Fruit fly (Drosophila melanogaster) whole organism, embryonic: ENCODE results near the gene fzy.

Source experiments
- CG10209 ChIP-seq: fragments of 200-800 bp; sonication (Bioruptor generic); optimal IDR thresholded peaks from 3 replicates; lab custom pipeline; 2017; ENCODE audit warnings: missing biosample characterization, mild to moderate bottlenecking, missing genetic modification characterization, missing genetic modification reagents
- CG10654 ChIP-seq: fragments of 200-800 bp; sonication (Bioruptor generic); optimal IDR thresholded peaks from 2 replicates; lab custom pipeline; 2016; ENCODE audit warnings: missing biosample characterization, missing genetic modification characterization
- CG10959 ChIP-seq: fragments of 200-800 bp; sonication (Bioruptor generic); IDR thresholded peaks from 2 replicates; pipeline ENCODE4 v1.3.6; 2022; ENCODE audit warnings: missing biosample characterization, missing genetic modification characterization
- CG1602 ChIP-seq: fragments of 200-800 bp; sonication (Bioruptor generic); optimal IDR thresholded peaks from 3 replicates; lab custom pipeline; 2016; ENCODE audit warnings: missing biosample characterization, missing genetic modification characterization
- CG17802 ChIP-seq: fragments of 200-800 bp; sonication (Bioruptor generic); optimal IDR thresholded peaks from 2 replicates; lab custom pipeline; 2018; ENCODE audit warnings: missing biosample characterization, mild to moderate bottlenecking, missing genetic modification characterization, moderate library complexity
- CG18262 ChIP-seq: fragments of 200-800 bp; optimal IDR thresholded peaks from 3 replicates; lab custom pipeline; 2019; ENCODE audit warnings: missing biosample characterization, mild to moderate bottlenecking, missing genetic modification characterization, moderate library complexity
- CG30020 ChIP-seq: fragments of 200-800 bp; optimal IDR thresholded peaks from 2 replicates; lab custom pipeline; 2019; ENCODE audit warnings: missing biosample characterization, mild to moderate bottlenecking, missing genetic modification characterization, moderate library complexity
- CG30403 ChIP-seq: fragments of 200-800 bp; sonication (Bioruptor generic); optimal IDR thresholded peaks from 3 replicates; lab custom pipeline; 2016; ENCODE audit warnings: missing biosample characterization, missing genetic modification characterization
- CG31388 ChIP-seq: fragments of 200-800 bp; sonication (Bioruptor generic); optimal IDR thresholded peaks from 2 replicates; lab custom pipeline; 2016; ENCODE audit warnings: missing biosample characterization, missing genetic modification characterization
- CG3163 ChIP-seq: fragments of 200-800 bp; sonication (Bioruptor generic); optimal IDR thresholded peaks from 3 replicates; lab custom pipeline; 2016; ENCODE audit warnings: missing biosample characterization, missing genetic modification characterization
- CG3726 ChIP-seq: fragments of 200-800 bp; sonication (Bioruptor generic); IDR thresholded peaks from 3 replicates; pipeline ENCODE4, ENCODE4 v1.3.6; 2022; ENCODE audit warnings: missing biosample characterization, missing genetic modification characterization
- CG6175 ChIP-seq: fragments of 200-800 bp; sonication (Bioruptor generic); IDR thresholded peaks from 3 replicates; pipeline ENCODE4 v1.3.6; 2022; ENCODE audit warnings: missing biosample characterization, missing genetic modification characterization
- CG6272 ChIP-seq: fragments of 200-800 bp; sonication (Bioruptor generic); IDR thresholded peaks from 2 replicates; pipeline ENCODE4 v1.3.6; 2022; ENCODE audit warnings: missing biosample characterization, missing genetic modification characterization
- CG6683 ChIP-seq: fragments of 200-800 bp; sonication (Bioruptor generic); optimal IDR thresholded peaks from 2 replicates; lab custom pipeline; 2017; ENCODE audit warnings: missing biosample characterization, mild to moderate bottlenecking, missing genetic modification characterization, missing genetic modification reagents
- CG7987 ChIP-seq: fragments of 200-800 bp; sonication (Bioruptor generic); optimal IDR thresholded peaks from 2 replicates; lab custom pipeline; 2018; ENCODE audit warnings: missing biosample characterization, mild to moderate bottlenecking, missing genetic modification characterization, moderate library complexity
- CG8089 ChIP-seq: fragments of 200-800 bp; sonication (Bioruptor generic); optimal IDR thresholded peaks from 3 replicates; lab custom pipeline; 2016; ENCODE audit warnings: missing biosample characterization, missing genetic modification characterization
- Dfd ChIP-seq, 2 experiments: fragments of >200 bp; optimal IDR thresholded peaks; 2 replicates each; lab custom pipeline; 2017; ENCODE audit warnings: missing biosample characterization in 2 of 2, missing genetic modification characterization in 2 of 2
- Ets65A ChIP-seq: fragments of 200-800 bp; sonication (Bioruptor generic); peaks from one replicate; lab custom pipeline; 2016; ENCODE audit warnings: missing biosample characterization, missing genetic modification characterization
- HLH54F ChIP-seq: fragments of 200-800 bp; sonication (Bioruptor generic); optimal IDR thresholded peaks from 3 replicates; lab custom pipeline; 2016; ENCODE audit warnings: missing biosample characterization, missing genetic modification characterization
- Hey ChIP-seq: fragments of 200-800 bp; sonication (Bioruptor generic); optimal IDR thresholded peaks from 3 replicates; lab custom pipeline; 2018; ENCODE audit warnings: missing biosample characterization, mild to moderate bottlenecking, missing genetic modification characterization
- Hr3 ChIP-seq: fragments of 200-800 bp; sonication (Bioruptor generic); optimal IDR thresholded peaks from 3 replicates; lab custom pipeline; 2016; ENCODE audit warnings: missing biosample characterization, missing genetic modification characterization
- Lhr ChIP-seq: fragments of 200-800 bp; sonication (Bioruptor generic); optimal IDR thresholded peaks from 3 replicates; lab custom pipeline; 2017; ENCODE audit warnings: mild to moderate bottlenecking, missing biosample characterization, missing genetic modification reagents, missing genetic modification characterization
- Mad ChIP-seq: fragments of 200-800 bp; sonication (Bioruptor generic); optimal IDR thresholded peaks from 2 replicates; lab custom pipeline; 2016; ENCODE audit warnings: missing biosample characterization, missing genetic modification characterization
- Nf-YA ChIP-seq: fragments of 200-800 bp; sonication (Bioruptor generic); IDR thresholded peaks from 2 replicates; pipeline ENCODE4 v1.3.6; 2022; ENCODE audit warnings: missing biosample characterization, missing genetic modification characterization
- Nf-YC ChIP-seq: fragments of 200-800 bp; optimal IDR thresholded peaks from 3 replicates; lab custom pipeline; 2019; ENCODE audit warnings: missing biosample characterization, mild to moderate bottlenecking, missing genetic modification characterization, moderate library complexity
- Sry-δ ChIP-seq: fragments of 200-800 bp; sonication (Bioruptor generic); optimal IDR thresholded peaks from 2 replicates; lab custom pipeline; 2016; ENCODE audit warnings: missing biosample characterization, missing genetic modification characterization
- ab ChIP-seq: fragments of 200-800 bp; sonication (Bioruptor generic); optimal IDR thresholded peaks from 2 replicates; lab custom pipeline; 2016; ENCODE audit warnings: missing biosample characterization, missing genetic modification characterization
- btn ChIP-seq: fragments of 200-800 bp; sonication (Bioruptor generic); optimal IDR thresholded peaks from 2 replicates; lab custom pipeline; 2016; ENCODE audit warnings: missing biosample characterization, missing genetic modification characterization
- cas ChIP-seq: fragments of 200-800 bp; sonication (Bioruptor generic); IDR thresholded peaks from 2 replicates; pipeline ENCODE4 v1.3.6; 2022; ENCODE audit warnings: missing biosample characterization, missing genetic modification characterization
- cato ChIP-seq: fragments of 200-800 bp; sonication (Bioruptor generic); optimal IDR thresholded peaks from 2 replicates; lab custom pipeline; 2016; ENCODE audit warnings: missing biosample characterization, missing genetic modification characterization, borderline replicate concordance
- cg ChIP-seq: fragments of 200-800 bp; sonication (Bioruptor generic); optimal IDR thresholded peaks from 3 replicates; lab custom pipeline; 2019; ENCODE audit warnings: missing biosample characterization, mild to moderate bottlenecking, missing genetic modification characterization, moderate library complexity
- crol ChIP-seq: fragments of 200-800 bp; sonication (Bioruptor generic); IDR thresholded peaks from 2 replicates; pipeline ENCODE4 v1.3.6; 2022; ENCODE audit warnings: missing biosample characterization, missing genetic modification characterization
- dpn ChIP-seq, 2 experiments: fragments of 200-800 bp; sonication (Bioruptor generic); optimal IDR thresholded peaks; 3 replicates each; lab custom pipeline; 2016; ENCODE audit warnings: missing biosample characterization in 2 of 2, missing genetic modification characterization in 2 of 2
- grn ChIP-seq: fragments of 200-800 bp; sonication (Bioruptor generic); optimal IDR thresholded peaks from 3 replicates; lab custom pipeline; 2017; ENCODE audit warnings: missing biosample characterization, missing genetic modification characterization
- hbn ChIP-seq: fragments of 200-800 bp; sonication (Bioruptor generic); IDR thresholded peaks from 2 replicates; pipeline ENCODE4 v1.3.6; 2022; ENCODE audit warnings: missing biosample characterization, missing genetic modification characterization; ENCODE audit not compliant: partially characterized antibody
- klu ChIP-seq: fragments of 200-800 bp; sonication (Bioruptor generic); IDR thresholded peaks from 2 replicates; pipeline ENCODE4 v1.3.6; 2022; ENCODE audit warnings: missing biosample characterization, missing genetic modification characterization
- lov ChIP-seq, 2 experiments: fragments of 200-800 bp in 1 of 2; fragments of >200 bp in 1 of 2; sonication (Bioruptor generic) in 1 of 2; IDR thresholded peaks in 1 of 2; optimal IDR thresholded peaks in 1 of 2; 2 replicates in 1 of 2; 3 replicates in 1 of 2; pipeline versions ENCODE4 v1.3.6 to Lab custom; 2017 to 2022; ENCODE audit warnings: missing biosample characterization in 1 of 2, missing genetic modification characterization in 1 of 2
- oc ChIP-seq: fragments of 200-800 bp; sonication (Bioruptor generic); optimal IDR thresholded peaks from 2 replicates; lab custom pipeline; 2018; ENCODE audit warnings: missing biosample characterization, mild to moderate bottlenecking, missing genetic modification characterization, moderate library complexity
- p53 ChIP-seq: fragments of 200-800 bp; sonication (Bioruptor generic); optimal IDR thresholded peaks from 2 replicates; lab custom pipeline; 2016; ENCODE audit warnings: missing biosample characterization, missing genetic modification characterization
- pho ChIP-seq: fragments of 200-800 bp; sonication (Bioruptor generic); optimal IDR thresholded peaks from 2 replicates; lab custom pipeline; 2016; ENCODE audit warnings: missing biosample characterization, missing genetic modification characterization
- run ChIP-seq: fragments of 200-800 bp; sonication (Bioruptor generic); optimal IDR thresholded peaks from 3 replicates; lab custom pipeline; 2018; ENCODE audit warnings: missing biosample characterization, mild to moderate bottlenecking, missing genetic modification characterization
- sens-2 ChIP-seq: fragments of 200-800 bp; sonication (Bioruptor generic); IDR thresholded peaks from 2 replicates; pipeline ENCODE4 v1.3.6; 2022; ENCODE audit warnings: missing biosample characterization, missing genetic modification characterization
- slbo ChIP-seq: fragments of 200-800 bp; sonication (Bioruptor generic); IDR thresholded peaks from 2 replicates; pipeline ENCODE4 v1.3.6; 2022; ENCODE audit warnings: missing biosample characterization, missing genetic modification characterization
- slou ChIP-seq: fragments of 200-800 bp; sonication (Bioruptor generic); optimal IDR thresholded peaks from 3 replicates; lab custom pipeline; 2016; ENCODE audit warnings: missing biosample characterization, missing genetic modification characterization
- sr ChIP-seq: fragments of 200-800 bp; sonication (Bioruptor generic); IDR thresholded peaks from 3 replicates; pipeline ENCODE4 v1.3.6; 2022; ENCODE audit warnings: missing biosample characterization, missing genetic modification characterization
- ssp ChIP-seq: fragments of 200-800 bp; sonication (Bioruptor generic); IDR thresholded peaks from 2 replicates; pipeline ENCODE4 v1.3.6; 2022; ENCODE audit warnings: missing biosample characterization, missing genetic modification characterization
- tin ChIP-seq: fragments of 200-800 bp; sonication (Bioruptor generic); optimal IDR thresholded peaks from 3 replicates; lab custom pipeline; 2016; ENCODE audit warnings: missing biosample characterization, missing genetic modification characterization
- tna ChIP-seq: fragments of 200-800 bp; sonication (Bioruptor generic); IDR thresholded peaks from 2 replicates; pipeline ENCODE4 v1.3.6; 2022; ENCODE audit warnings: missing biosample characterization, missing genetic modification characterization; ENCODE audit not compliant: partially characterized antibody
- trh ChIP-seq: fragments of 200-800 bp; sonication (Bioruptor generic); optimal IDR thresholded peaks from 2 replicates; lab custom pipeline; 2016; ENCODE audit warnings: missing biosample characterization, missing genetic modification characterization
- ttk ChIP-seq: fragments of 200-800 bp; sonication (Bioruptor generic); IDR thresholded peaks from 2 replicates; pipeline ENCODE4 v2.1.2; 2022; ENCODE audit warnings: missing biosample characterization, missing genetic modification characterization
- usp ChIP-seq: fragments of >200 bp; optimal IDR thresholded peaks from 2 replicates; lab custom pipeline; 2017; ENCODE audit warnings: missing biosample characterization, missing genetic modification characterization
- wek ChIP-seq: fragments of 200-800 bp; sonication (Bioruptor generic); optimal IDR thresholded peaks from 3 replicates; lab custom pipeline; 2018; ENCODE audit warnings: missing biosample characterization, mild to moderate bottlenecking, missing genetic modification characterization, moderate library complexity

Gene fzy

dm6 chr2L:16329102-16329520 is 18.4 kb downstream of the fzy start, which contains the start of gene mRpL4:
mRpL4 (minus strand) TSS chr2L:16329132.
- TF ChIP-seq CG17802 (tag; lab: Kevin White, UChicago) (peak; percentile 53), CG7987 (GFP tag; lab: Kevin White, UChicago) (peak; percentile 8), lov (optimal IDR thresholded peaks at IDR 0.05; lab: Kevin White, UChicago) (no peak), lov (GFP tag; IDR thresholded peaks at IDR 0.05; lab: Robert Waterston, UW) (peak; percentile 58; the same call in 1 of the 3 replicates), dpn (GFP tag; optimal IDR thresholded peaks at IDR 0.05; lab: Kevin White, UChicago) (peak; percentile 79 to 84), Dfd (GFP tag; optimal IDR thresholded peaks at IDR 0.05; lab: Kevin White, UChicago) (no peak), cato (GFP tag; lab: Kevin White, UChicago) (peak; percentile 50), Ets65A (no peak), ssp (GFP tag; lab: Robert Waterston, UW) (no peak), CG30403 (GFP tag; lab: Kevin White, UChicago) (peak; percentile 83), usp (GFP tag; lab: Kevin White, UChicago) (no peak), CG10654 (GFP tag; lab: Kevin White, UChicago) (peak; percentile 69), ttk (GFP tag; lab: Robert Waterston, UW) (peak; percentile 65; the same call in 1 of the 2 replicates), CG3163 (GFP tag; lab: Kevin White, UChicago) (peak; percentile 58), p53 (GFP tag; lab: Kevin White, UChicago) (peak; percentile 70), sens-2 (no peak), HLH54F (peak; percentile 82), wek (GFP tag; lab: Kevin White, UChicago) (peak; percentile 31), ab (peak; percentile 47), pho (peak; percentile 75), run (tag; lab: Kevin White, UChicago) (no peak), CG6272 (GFP tag; lab: Robert Waterston, UW) (peak; percentile 74), crol (GFP tag; lab: Robert Waterston, UW) (no peak), tna (peak; percentile 99), CG6175 (GFP tag; lab: Robert Waterston, UW) (0 out of 3 replicates have a peak, but pooled peaks have one; percentile 29), Hey (tag; lab: Kevin White, UChicago) (no peak), Hr3 (GFP tag; lab: Kevin White, UChicago) (peak; percentile 79), hbn (GFP tag; lab: Robert Waterston, UW) (peak; percentile 99), CG10209 (GFP tag; lab: Kevin White, UChicago) (peak; percentile 42), CG31388 (GFP tag; lab: Kevin White, UChicago) (no peak), btn (GFP tag; lab: Kevin White, UChicago) (no peak), trh (GFP tag; lab: Kevin White, UChicago) (peak; percentile 54), CG3726 (no peak), CG1602 (peak; percentile 58), CG6683 (no peak), Nf-YA (no peak), slbo (peak; percentile 86), slou (GFP tag; lab: Kevin White, UChicago) (peak; percentile 60), Nf-YC (tag; lab: Kevin White, UChicago) (no peak), CG30020 (tag; lab: Kevin White, UChicago) (peak; percentile 74), grn (peak; percentile 2), sr (GFP tag; lab: Robert Waterston, UW) (no peak), Sry-δ (GFP tag; lab: Kevin White, UChicago) (peak; percentile 87), CG10959 (GFP tag; lab: Robert Waterston, UW) (no peak), CG18262 (peak; percentile 57), cas (GFP tag; lab: Robert Waterston, UW) (peak; percentile 64; the same call in 1 of the 2 replicates), cg (no peak), Mad (no peak), CG8089 (GFP tag; lab: Kevin White, UChicago) (peak; percentile 71), klu (GFP tag; lab: Robert Waterston, UW) (no peak), tin (GFP tag; lab: Kevin White, UChicago) (peak; percentile 85), Lhr (GFP tag; lab: Kevin White, UChicago) (peak; percentile 69), oc (tag; lab: Kevin White, UChicago) (peak; percentile 33)
